Worm (Caenorhabditis elegans) whole organism, young adult: ENCODE measurements around the gene T16G12.12.

ENCODE experiments used
- F23B12.7 ChIP-seq: sonication (generic microtip); optimal IDR thresholded peaks from 2 replicates; lab custom pipeline; 2017; ENCODE audit warnings: missing genetic modification characterization, mild to moderate bottlenecking, missing compliant biosample characterization, antibody characterized with exemption, moderate library complexity; ENCODE audit not compliant: insufficient read depth
- F33H1.4 ChIP-seq: fragments of 200-800 bp; sonication (Bioruptor generic); IDR thresholded peaks from 2 replicates; pipeline ENCODE4 v1.3.6; 2022; ENCODE audit warnings: missing genetic modification reagents, missing genetic modification characterization, missing compliant biosample characterization
- F49E8.2 ChIP-seq: sonication (generic microtip); optimal IDR thresholded peaks from 3 replicates; lab custom pipeline; 2017; ENCODE audit warnings: missing genetic modification characterization, mild to moderate bottlenecking, missing compliant biosample characterization, antibody characterized with exemption, moderate library complexity; ENCODE audit not compliant: insufficient read depth
- K12H6.12 ChIP-seq: fragments of 200-800 bp; sonication (Bioruptor generic); optimal IDR thresholded peaks from 2 replicates; lab custom pipeline; 2018; ENCODE audit warnings: mild to moderate bottlenecking, missing genetic modification characterization, missing compliant biosample characterization
- T26A5.8 ChIP-seq: sonication (generic microtip); optimal IDR thresholded peaks from 2 replicates; lab custom pipeline; 2016; ENCODE audit warnings: missing genetic modification characterization, missing compliant biosample characterization
- Y53G8AR.9 ChIP-seq: fragments of 200-800 bp; sonication (Bioruptor generic); conservative IDR thresholded peaks from 2 replicates; pipeline ENCODE4 v1.3.6; 2022; ENCODE audit warnings: missing genetic modification reagents, missing genetic modification characterization, missing compliant biosample characterization
- Y56A3A.18 ChIP-seq: fragments of 200-800 bp; sonication (Bioruptor generic); IDR thresholded peaks from 2 replicates; pipeline ENCODE4 v1.3.6; 2022; ENCODE audit warnings: missing genetic modification reagents, missing genetic modification characterization, missing compliant biosample characterization
- Y67H2A.10 ChIP-seq: fragments of 200-800 bp; sonication (Bioruptor generic); conservative IDR thresholded peaks from 2 replicates; pipeline ENCODE4 v1.3.6; 2022; ENCODE audit warnings: missing genetic modification reagents, missing genetic modification characterization, missing compliant biosample characterization
- akir-1 ChIP-seq: fragments of 200-800 bp; sonication (Bioruptor generic); optimal IDR thresholded peaks from 2 replicates; lab custom pipeline; 2018; ENCODE audit warnings: mild to moderate bottlenecking, missing genetic modification characterization, moderate library complexity, missing compliant biosample characterization
- aptf-2 ChIP-seq: fragments of 200-800 bp; sonication (Bioruptor generic); conservative IDR thresholded peaks from 2 replicates; pipeline ENCODE4 v1.3.6; 2022; ENCODE audit warnings: missing genetic modification reagents, missing genetic modification characterization, missing compliant biosample characterization
- attf-5 ChIP-seq: fragments of 200-800 bp; sonication (Bioruptor generic); optimal IDR thresholded peaks from 2 replicates; lab custom pipeline; 2018; ENCODE audit warnings: mild to moderate bottlenecking, missing genetic modification characterization, missing compliant biosample characterization
- ceh-100 ChIP-seq: fragments of 200-800 bp; sonication (Bioruptor generic); IDR thresholded peaks from 2 replicates; pipeline ENCODE4 v1.3.6; 2022; ENCODE audit warnings: missing genetic modification reagents, missing genetic modification characterization, missing compliant biosample characterization
- dpl-1 ChIP-seq: fragments of 150-350 bp; optimal IDR thresholded peaks from 2 replicates; lab custom pipeline; 2014; ENCODE audit warnings: missing biosample characterization, missing genetic modification reagents, missing genetic modification characterization
- ets-4 ChIP-seq: fragments of 200-800 bp; sonication (Bioruptor generic); optimal IDR thresholded peaks from 2 replicates; lab custom pipeline; 2018; ENCODE audit warnings: mild to moderate bottlenecking, missing genetic modification characterization, missing compliant biosample characterization
- lin-26 ChIP-seq: fragments of 200-800 bp; sonication (Bioruptor generic); IDR thresholded peaks from 2 replicates; pipeline ENCODE4 v1.3.6; 2022; ENCODE audit warnings: missing genetic modification reagents, missing genetic modification characterization, missing compliant biosample characterization
- lin-40 ChIP-seq: sonication (generic microtip); optimal IDR thresholded peaks from 2 replicates; lab custom pipeline; 2016; ENCODE audit warnings: missing genetic modification characterization, mild to moderate bottlenecking, missing compliant biosample characterization, missing genotype, missing genetic modification reagents
- lsl-1 ChIP-seq: fragments of 200-800 bp; sonication (Bioruptor generic); optimal IDR thresholded peaks from 2 replicates; lab custom pipeline; 2018; ENCODE audit warnings: mild to moderate bottlenecking, missing genetic modification characterization, moderate library complexity, missing compliant biosample characterization
- madf-10 ChIP-seq: sonication (generic microtip); optimal IDR thresholded peaks from 2 replicates; lab custom pipeline; 2016; ENCODE audit warnings: mild to moderate bottlenecking, missing genetic modification characterization, missing compliant biosample characterization
- madf-3 ChIP-seq: fragments of 200-800 bp; sonication (Bioruptor generic); IDR thresholded peaks from 2 replicates; pipeline ENCODE4 v1.3.6; 2022; ENCODE audit warnings: missing genetic modification reagents, missing genetic modification characterization, missing compliant biosample characterization
- mes-4 ChIP-seq: sonication (generic microtip); optimal IDR thresholded peaks from 2 replicates; lab custom pipeline; 2016; ENCODE audit warnings: missing genotype, missing genetic modification characterization, missing compliant biosample characterization
- mxl-1 ChIP-seq: sonication (generic microtip); optimal IDR thresholded peaks from 2 replicates; lab custom pipeline; 2016; ENCODE audit warnings: missing genetic modification characterization, missing compliant biosample characterization
- nfya-1 ChIP-seq: sonication (generic microtip); optimal IDR thresholded peaks from 2 replicates; lab custom pipeline; 2017; ENCODE audit warnings: antibody characterized with exemption, missing compliant biosample characterization, missing genetic modification characterization, borderline replicate concordance; ENCODE audit not compliant: insufficient read depth
- nfyb-1 ChIP-seq: fragments of 200-800 bp; sonication (Bioruptor generic); IDR thresholded peaks from 2 replicates; pipeline ENCODE4 v1.3.6; 2022; ENCODE audit warnings: missing genetic modification reagents, missing genetic modification characterization, missing compliant biosample characterization
- nhr-90 ChIP-seq: sonication (generic microtip); optimal IDR thresholded peaks from 2 replicates; lab custom pipeline; 2016; ENCODE audit warnings: missing genotype, mild to moderate bottlenecking, missing genetic modification characterization, missing compliant biosample characterization
- pbrm-1 ChIP-seq: fragments of 200-800 bp; sonication (Bioruptor generic); IDR thresholded peaks from 2 replicates; pipeline ENCODE4 v1.3.6; 2022; ENCODE audit warnings: missing genetic modification reagents, missing genetic modification characterization, missing compliant biosample characterization
- pha-4 ChIP-seq: fragments of 150-350 bp; sonication (generic microtip); optimal IDR thresholded peaks from 2 replicates; lab custom pipeline; 2014; ENCODE audit warnings: missing biosample characterization, missing genetic modification reagents, missing genetic modification characterization
- repo-1 ChIP-seq: sonication (generic microtip); optimal IDR thresholded peaks from 2 replicates; lab custom pipeline; 2017; ENCODE audit warnings: mild to moderate bottlenecking, missing genetic modification characterization, missing compliant biosample characterization
- sea-2 ChIP-seq: fragments of 200-800 bp; sonication (Bioruptor generic); IDR thresholded peaks from 2 replicates; pipeline ENCODE4 v1.3.6; 2022; ENCODE audit warnings: missing genetic modification characterization, missing compliant biosample characterization
- snpc-1.1 ChIP-seq: sonication (generic microtip); optimal IDR thresholded peaks from 2 replicates; lab custom pipeline; 2017; ENCODE audit warnings: missing genetic modification characterization, mild to moderate bottlenecking, missing compliant biosample characterization, antibody characterized with exemption, moderate library complexity, missing genotype, missing genetic modification reagents; ENCODE audit not compliant: insufficient read depth
- snpc-1.3 ChIP-seq: sonication (generic microtip); optimal IDR thresholded peaks from 2 replicates; lab custom pipeline; 2017; ENCODE audit warnings: missing genetic modification characterization, mild to moderate bottlenecking, missing compliant biosample characterization, antibody characterized with exemption, moderate library complexity, missing genotype, missing genetic modification reagents; ENCODE audit not compliant: insufficient read depth
- somi-1 ChIP-seq: fragments of 200-800 bp; sonication (Bioruptor generic); optimal IDR thresholded peaks from 2 replicates; lab custom pipeline; 2018; ENCODE audit warnings: mild to moderate bottlenecking, missing genetic modification characterization, missing compliant biosample characterization
- tbx-9 ChIP-seq: sonication (generic microtip); optimal IDR thresholded peaks from 2 replicates; lab custom pipeline; 2016; ENCODE audit warnings: borderline replicate concordance, missing genetic modification characterization, inconsistent platforms, missing compliant biosample characterization
- zfh-2 ChIP-seq: fragments of 200-800 bp; sonication (Bioruptor generic); conservative IDR thresholded peaks from 2 replicates; pipeline ENCODE4 v1.3.6; 2022; ENCODE audit warnings: missing genetic modification reagents, missing genetic modification characterization, missing compliant biosample characterization
- zim-3 ChIP-seq: sonication (generic microtip); optimal IDR thresholded peaks from 2 replicates; lab custom pipeline; 2017; ENCODE audit warnings: mild to moderate bottlenecking, missing genetic modification characterization, moderate library complexity, missing compliant biosample characterization
- ztf-6 ChIP-seq: fragments of 200-800 bp; sonication (Bioruptor generic); IDR thresholded peaks from 2 replicates; pipeline ENCODE4 v1.3.6; 2022; ENCODE audit warnings: missing genetic modification reagents, missing genetic modification characterization, missing compliant biosample characterization

Gene T16G12.12

DNA sequence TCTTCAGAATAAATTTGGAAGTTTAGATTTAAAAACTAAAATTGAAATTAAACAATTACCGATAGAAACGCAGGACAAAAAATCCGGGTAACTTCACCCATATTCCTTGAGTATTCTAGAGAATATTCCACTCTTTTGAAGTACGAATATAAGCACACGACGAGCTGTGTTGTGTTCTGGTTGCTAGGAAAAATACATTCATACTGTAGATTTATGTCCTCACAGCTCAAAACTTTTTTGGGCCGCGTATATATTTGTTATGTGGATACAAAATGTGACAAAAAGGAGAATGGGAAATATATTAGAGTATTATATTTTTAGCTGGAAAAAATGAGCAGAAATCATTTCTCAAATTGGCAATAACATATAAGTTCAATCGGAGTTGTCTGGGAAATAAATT is 20.2 kb upstream of the T16G12.12 start, which contains the start of gene M04D8.5:
TSS of gene M04D8.5 (minus strand) at position 101 of the 400 bp plus-strand sequence.
- no peak for TF ChIP-seq ets-4 (GFP tag; lab: Kevin White, UChicago)
- no peak for TF ChIP-seq mes-4 (tag; lab: Kevin White, UChicago)
- TF ChIP-seq tbx-9 (tag; lab: Kevin White, UChicago): no peak
- TF ChIP-seq F33H1.4 (GFP tag; lab: Robert Waterston, UW): no peak
- no peak for TF ChIP-seq nfya-1 (tag; lab: Kevin White, UChicago)
- no peak for TF ChIP-seq snpc-1.3 (tag; lab: Kevin White, UChicago)
- no peak for TF ChIP-seq Y67H2A.10 (GFP tag; lab: Robert Waterston, UW)
- TF ChIP-seq mxl-1 (tag; lab: Kevin White, UChicago): no peak
- TF ChIP-seq Y53G8AR.9 (GFP tag; lab: Robert Waterston, UW): no peak
- no peak for TF ChIP-seq somi-1
- TF ChIP-seq nhr-90 (tag; lab: Kevin White, UChicago): no peak
- no peak for TF ChIP-seq dpl-1 (GFP tag; lab: Kevin White, UChicago)
- TF ChIP-seq pha-4 (tag; lab: Kevin White, UChicago): no peak
- TF ChIP-seq zfh-2 (GFP tag; lab: Robert Waterston, UW): no peak
- no peak for TF ChIP-seq aptf-2 (GFP tag; lab: Robert Waterston, UW)
- no peak for TF ChIP-seq lin-40 (tag; lab: Kevin White, UChicago)
- no peak for TF ChIP-seq zim-3 (tag; lab: Kevin White, UChicago)

ce11 chrIII:10033881-10034280 is 19.5 kb upstream of the T16G12.12 start, which contains the start of gene M04D8.8:
TSS of gene M04D8.8 (plus strand) at chrIII:10034181.
- TF ChIP-seq snpc-1.1 (tag; lab: Kevin White, UChicago) (no peak), ztf-6 (GFP tag; lab: Robert Waterston, UW) (no peak), Y53G8AR.9 (GFP tag; lab: Robert Waterston, UW) (no peak), madf-10 (tag; lab: Kevin White, UChicago) (no peak), repo-1 (tag; lab: Kevin White, UChicago) (no peak), sea-2 (GFP tag; lab: Robert Waterston, UW) (no peak), lin-40 (tag; lab: Kevin White, UChicago) (no peak)
- TF ChIP-seq, all 124 proteins: peak for 0

ce11 chrIII:10035783-10036182 is 17.6 kb upstream of the T16G12.12 start, which contains the start of gene xbx-3:
TSS of gene xbx-3 (plus strand) at chrIII:10035945.
- TF ChIP-seq F49E8.2: no peak
- no peak for TF ChIP-seq lin-40 (tag; lab: Kevin White, UChicago)
- no peak for TF ChIP-seq pbrm-1 (GFP tag; lab: Robert Waterston, UW)
- TF ChIP-seq, all 124 proteins: peak for 0

DNA sequence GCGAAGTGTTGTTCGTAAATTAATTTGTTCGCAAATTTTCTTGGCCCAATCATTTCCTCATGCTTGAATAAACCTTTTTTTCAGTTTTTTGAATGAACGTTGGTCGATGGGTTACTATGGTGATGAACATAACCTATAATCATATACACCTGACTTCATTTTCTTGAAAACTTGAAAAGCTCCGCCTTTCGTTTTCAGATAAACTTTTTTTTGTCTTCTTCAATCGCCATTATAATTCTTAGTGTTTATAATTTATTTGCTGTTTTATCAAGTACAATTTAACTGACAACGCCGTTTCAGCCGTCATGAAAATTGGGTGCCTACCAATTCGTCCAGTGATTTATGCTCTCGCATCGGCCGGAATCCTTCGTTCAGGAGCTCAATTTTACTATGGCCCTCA is 16.3 kb upstream of the T16G12.12 start, which contains the start of gene M04D8.7:
TSS of gene M04D8.7 (plus strand) at position 301 of the 400 bp plus-strand sequence.
- TF ChIP-seq nfya-1 (tag; lab: Kevin White, UChicago) (no peak), nfyb-1 (no peak), madf-3 (no peak), K12H6.12 (tag; lab: Kevin White, UChicago) (no peak), Y67H2A.10 (GFP tag; lab: Robert Waterston, UW) (no peak), F23B12.7 (tag; lab: Kevin White, UChicago) (no peak), T26A5.8 (tag; lab: Kevin White, UChicago) (no peak), lsl-1 (GFP tag; lab: Kevin White, UChicago) (no peak), attf-5 (GFP tag; lab: Kevin White, UChicago) (no peak), ceh-100 (GFP tag; lab: Robert Waterston, UW) (no peak), Y56A3A.18 (no peak), akir-1 (GFP tag; lab: Kevin White, UChicago) (no peak), lin-26 (no peak), tbx-9 (tag; lab: Kevin White, UChicago) (no peak)
